Fruit fly (Drosophila melanogaster) whole organism, adult: ENCODE data around the gene Dscam3.

Experiments used
- CG11617 ChIP-seq: fragments of 200-800 bp; sonication (Bioruptor generic); optimal IDR thresholded peaks from 2 replicates; lab custom pipeline; 2017; ENCODE audit warnings: mild to moderate bottlenecking, missing biosample characterization, missing genetic modification reagents, missing genetic modification characterization
- CG12768 ChIP-seq: fragments of 200-800 bp; sonication (Bioruptor generic); optimal IDR thresholded peaks from 2 replicates; lab custom pipeline; 2017; ENCODE audit warnings: missing biosample characterization, missing genetic modification characterization, mild to moderate bottlenecking, moderate library complexity, missing genetic modification reagents
- CG1620 ChIP-seq: fragments of 200-800 bp; sonication (Bioruptor generic); optimal IDR thresholded peaks from 2 replicates; lab custom pipeline; 2016; ENCODE audit warnings: missing biosample characterization, missing genetic modification characterization
- CG33017 ChIP-seq: fragments of 200-800 bp; sonication (Bioruptor generic); optimal IDR thresholded peaks from 2 replicates; lab custom pipeline; 2018; ENCODE audit warnings: missing biosample characterization, mild to moderate bottlenecking, missing genetic modification characterization, moderate library complexity
- CG7045 ChIP-seq: fragments of 200-800 bp; sonication (Bioruptor generic); optimal IDR thresholded peaks from 2 replicates; lab custom pipeline; 2017; ENCODE audit warnings: missing biosample characterization, mild to moderate bottlenecking, missing genetic modification characterization
- Clk ChIP-seq: fragments of 200-800 bp; sonication (Bioruptor generic); optimal IDR thresholded peaks from 2 replicates; lab custom pipeline; 2017; ENCODE audit warnings: missing biosample characterization, missing genetic modification characterization
- Crg-1 ChIP-seq: fragments of 200-800 bp; sonication (Bioruptor generic); optimal IDR thresholded peaks from 2 replicates; lab custom pipeline; 2016; ENCODE audit warnings: missing biosample characterization, missing genetic modification characterization
- Hr96 ChIP-seq: fragments of 200-800 bp; sonication (Bioruptor generic); optimal IDR thresholded peaks from 2 replicates; lab custom pipeline; 2016; ENCODE audit warnings: missing biosample characterization, missing genetic modification characterization
- Mnt ChIP-seq: fragments of 200-800 bp; sonication (Bioruptor generic); optimal IDR thresholded peaks from 2 replicates; lab custom pipeline; 2016; ENCODE audit warnings: missing biosample characterization, mild to moderate bottlenecking, missing genetic modification characterization
- cic ChIP-seq: fragments of 200-800 bp; sonication (Bioruptor generic); optimal IDR thresholded peaks from 2 replicates; lab custom pipeline; 2017; ENCODE audit warnings: missing biosample characterization, mild to moderate bottlenecking, missing genetic modification characterization, moderate library complexity
- kay ChIP-seq: fragments of 200-800 bp; sonication (Bioruptor generic); peaks from one replicate; lab custom pipeline; 2016; ENCODE audit warnings: missing biosample characterization, missing genetic modification characterization, borderline replicate concordance
- ovo ChIP-seq: fragments of 200-800 bp; sonication (Bioruptor generic); optimal IDR thresholded peaks from 2 replicates; lab custom pipeline; 2016; ENCODE audit warnings: missing biosample characterization, missing genetic modification characterization
- pad ChIP-seq: fragments of 200-800 bp; sonication (Bioruptor generic); optimal IDR thresholded peaks from 3 replicates; lab custom pipeline; 2017; ENCODE audit warnings: missing biosample characterization, missing genetic modification characterization, mild to moderate bottlenecking, moderate library complexity, missing genetic modification reagents

dm6 chr3R:17544594-17544993 lies 39.1 kb upstream of the Dscam3 start:
- no peak for TF ChIP-seq CG33017 (tag; lab: Kevin White, UChicago)
- TF ChIP-seq Mnt = no peak
- TF ChIP-seq CG1620 (GFP tag; lab: Kevin White, UChicago) = no peak
- no peak for TF ChIP-seq pad (GFP tag; lab: Kevin White, UChicago)
- no peak for TF ChIP-seq Clk (GFP tag; lab: Kevin White, UChicago)
- no peak for TF ChIP-seq ovo (GFP tag; lab: Kevin White, UChicago)
- no peak for TF ChIP-seq CG7045 (GFP tag; lab: Kevin White, UChicago)
- no peak for TF ChIP-seq kay
- no peak for TF ChIP-seq CG11617 (GFP tag; lab: Kevin White, UChicago)
- TF ChIP-seq cic (GFP tag; lab: Kevin White, UChicago) = no peak
- TF ChIP-seq Crg-1 = no peak
- TF ChIP-seq CG12768 (GFP tag; lab: Kevin White, UChicago) = no peak
- TF ChIP-seq Hr96 = no peak
